Fruit fly (Drosophila melanogaster) whole organism: ENCODE data around the gene TwdlO.

ENCODE experiments used
- CG8478 ChIP-seq: fragments of >200 bp; optimal IDR thresholded peaks from 2 replicates; lab custom pipeline; 2018; ENCODE audit warnings: inconsistent platforms
- psq ChIP-seq: fragments of >200 bp; optimal IDR thresholded peaks from 2 replicates; lab custom pipeline; 2017

dm6 chr3R:26655416-26655945 is 28.9 kb upstream of the TwdlO start:
- no peak for TF ChIP-seq psq (lab: Kevin White, UChicago)
- no peak for TF ChIP-seq CG8478 (lab: Kevin White, UChicago)
